Worm (Caenorhabditis elegans) whole organism, young adult: ENCODE data around the gene ant-1.3.

Experiments used
- F39B2.1 ChIP-seq: fragments of 200-800 bp; sonication (Bioruptor generic); IDR thresholded peaks from 2 replicates; pipeline ENCODE4 v1.3.6; 2022; ENCODE audit warnings: missing genetic modification reagents, missing genetic modification characterization, missing compliant biosample characterization
- T07F8.4 ChIP-seq: sonication (generic microtip); optimal IDR thresholded peaks from 2 replicates; lab custom pipeline; 2016; ENCODE audit warnings: mild to moderate bottlenecking, missing genetic modification characterization, moderate library complexity, missing compliant biosample characterization
- Y53G8AR.9 ChIP-seq: fragments of 200-800 bp; sonication (Bioruptor generic); conservative IDR thresholded peaks from 2 replicates; pipeline ENCODE4 v1.3.6; 2022; ENCODE audit warnings: missing genetic modification reagents, missing genetic modification characterization, missing compliant biosample characterization
- ceh-100 ChIP-seq: fragments of 200-800 bp; sonication (Bioruptor generic); IDR thresholded peaks from 2 replicates; pipeline ENCODE4 v1.3.6; 2022; ENCODE audit warnings: missing genetic modification reagents, missing genetic modification characterization, missing compliant biosample characterization
- ceh-91 ChIP-seq: fragments of 200-800 bp; sonication (Bioruptor generic); IDR thresholded peaks from 2 replicates; pipeline ENCODE4 v1.3.6; 2022; ENCODE audit warnings: missing genetic modification reagents, missing genetic modification characterization, missing compliant biosample characterization
- dpl-1 ChIP-seq: fragments of 150-350 bp; optimal IDR thresholded peaks from 2 replicates; lab custom pipeline; 2014; ENCODE audit warnings: missing biosample characterization, missing genetic modification reagents, missing genetic modification characterization
- efl-1 ChIP-seq: fragments of 150-350 bp; optimal IDR thresholded peaks from 2 replicates; lab custom pipeline; 2014; ENCODE audit warnings: missing biosample characterization, missing genetic modification reagents, missing genetic modification characterization
- egl-18 ChIP-seq: fragments of 200-800 bp; sonication (Bioruptor generic); IDR thresholded peaks from 2 replicates; pipeline ENCODE4 v1.3.6; 2022; ENCODE audit warnings: missing genetic modification reagents, missing genetic modification characterization, missing compliant biosample characterization
- fkh-3 ChIP-seq: sonication (generic microtip); optimal IDR thresholded peaks from 2 replicates; lab custom pipeline; 2016; ENCODE audit warnings: mild to moderate bottlenecking, missing genetic modification characterization, missing compliant biosample characterization
- sdz-38 ChIP-seq: sonication (generic microtip); optimal IDR thresholded peaks from 2 replicates; lab custom pipeline; 2016; ENCODE audit warnings: missing genotype, missing genetic modification characterization, missing compliant biosample characterization
- snpc-4 ChIP-seq, 5 experiments: fragments of 150-350 bp in 1 of 5; sonication (generic microtip) in 4 of 5; optimal IDR thresholded peaks; 2 replicates each; lab custom pipeline; 2014 to 2018; ENCODE audit warnings: missing genetic modification characterization in 5 of 5, missing biosample characterization in 3 of 5, antibody characterized with exemption in 2 of 5, mild to moderate bottlenecking in 2 of 5, missing compliant biosample characterization in 2 of 5, missing genotype in 2 of 5, moderate library complexity in 2 of 5, missing genetic modification reagents in 1 of 5
- unc-62 ChIP-seq: fragments of 150-350 bp; optimal IDR thresholded peaks from 2 replicates; lab custom pipeline; 2014; ENCODE audit warnings: missing biosample characterization, missing genetic modification reagents, missing genetic modification characterization
- ztf-22 ChIP-seq: fragments of 200-800 bp; sonication (Bioruptor generic); optimal IDR thresholded peaks from 2 replicates; lab custom pipeline; 2018; ENCODE audit warnings: mild to moderate bottlenecking, missing genetic modification characterization, moderate library complexity, missing compliant biosample characterization
- ztf-3 ChIP-seq: fragments of 200-800 bp; sonication (Bioruptor generic); optimal IDR thresholded peaks from 2 replicates; lab custom pipeline; 2018; ENCODE audit warnings: mild to moderate bottlenecking, missing genetic modification characterization, missing compliant biosample characterization

ce11 chrIV:9682514-9682913 lies 26.6 kb downstream of the ant-1.3 start, which contains the start of gene ins-7:
- TF ChIP-seq unc-62 = peak; percentile 70
- TF ChIP-seq sdz-38 (tag; lab: Kevin White, UChicago) = no peak
- TF ChIP-seq ceh-91 (GFP tag; lab: Robert Waterston, UW) = no peak
- no peak for TF ChIP-seq egl-18 (GFP tag; lab: Robert Waterston, UW)
- TF ChIP-seq ceh-100 (GFP tag; lab: Robert Waterston, UW) = no peak
- no peak for TF ChIP-seq F39B2.1 (GFP tag; lab: Robert Waterston, UW)
- TF ChIP-seq ztf-3 = no peak
- no peak for TF ChIP-seq dpl-1 (GFP tag; lab: Kevin White, UChicago)
- TF ChIP-seq snpc-4 (GFP tag; optimal IDR thresholded peaks at IDR 0.05; lab: Kevin White, UChicago) = no peak
- TF ChIP-seq snpc-4 (tag; optimal IDR thresholded peaks at IDR 0.05; lab: Kevin White, UChicago) = no peak
- peak; percentile 48 for TF ChIP-seq ztf-22 (GFP tag; lab: Kevin White, UChicago)
- no peak for TF ChIP-seq efl-1 (GFP tag; lab: Kevin White, UChicago)
- TF ChIP-seq Y53G8AR.9 (GFP tag; lab: Robert Waterston, UW) = no peak
- TF ChIP-seq fkh-3 (tag; lab: Kevin White, UChicago) = no peak
- no peak for TF ChIP-seq T07F8.4
